Fruit fly (Drosophila melanogaster) whole organism, prepupa: ENCODE measurements around the gene fliI.
A peak's percentile ranks its signal among the peaks of the same experiment; 100 is the strongest.

ENCODE experiments used
- CG10631 ChIP-seq: fragments of 200-800 bp; sonication (Bioruptor generic); optimal IDR thresholded peaks from 2 replicates; lab custom pipeline; 2016; ENCODE audit warnings: missing biosample characterization, missing genetic modification characterization
- CG10669 ChIP-seq: fragments of 200-800 bp; sonication (Bioruptor generic); optimal IDR thresholded peaks from 3 replicates; lab custom pipeline; 2018; ENCODE audit warnings: missing biosample characterization, mild to moderate bottlenecking, missing genetic modification characterization, moderate library complexity
- CG11294 ChIP-seq: fragments of 200-800 bp; sonication (Bioruptor generic); IDR thresholded peaks from 2 replicates; pipeline ENCODE4 v1.3.6; 2022; ENCODE audit warnings: missing biosample characterization, missing genetic modification characterization
- CG11762 ChIP-seq: fragments of 200-800 bp; sonication (Bioruptor generic); optimal IDR thresholded peaks from 3 replicates; lab custom pipeline; 2016; ENCODE audit warnings: missing biosample characterization, missing genetic modification characterization; ENCODE audit not compliant: insufficient read depth
- CG11902 ChIP-seq: fragments of 200-800 bp; sonication (Bioruptor generic); optimal IDR thresholded peaks from 3 replicates; lab custom pipeline; 2016; ENCODE audit warnings: missing biosample characterization, missing genetic modification characterization
- CG15336 ChIP-seq: fragments of 200-800 bp; sonication (Bioruptor generic); IDR thresholded peaks from 2 replicates; pipeline ENCODE4 v1.3.6; 2022; ENCODE audit warnings: missing biosample characterization, missing genetic modification characterization
- CG16779 ChIP-seq: fragments of 200-800 bp; sonication (Bioruptor generic); optimal IDR thresholded peaks from 3 replicates; lab custom pipeline; 2017; ENCODE audit warnings: missing biosample characterization, mild to moderate bottlenecking, missing genetic modification characterization
- CG3032 ChIP-seq: fragments of 200-800 bp; optimal IDR thresholded peaks from 2 replicates; lab custom pipeline; 2019; ENCODE audit warnings: missing biosample characterization, mild to moderate bottlenecking, missing genetic modification characterization, moderate library complexity
- CG31627 ChIP-seq: fragments of 200-800 bp; sonication (Bioruptor generic); optimal IDR thresholded peaks from 3 replicates; lab custom pipeline; 2016; ENCODE audit warnings: missing biosample characterization, missing genetic modification characterization
- CG4318 ChIP-seq: fragments of 200-800 bp; sonication (Bioruptor generic); optimal IDR thresholded peaks from 3 replicates; lab custom pipeline; 2017; ENCODE audit warnings: missing biosample characterization, mild to moderate bottlenecking, missing genetic modification characterization
- CG6854 ChIP-seq: fragments of 200-800 bp; sonication (Bioruptor generic); optimal IDR thresholded peaks from 2 replicates; lab custom pipeline; 2017; ENCODE audit warnings: missing biosample characterization, mild to moderate bottlenecking, missing genetic modification characterization
- CG8119 ChIP-seq: fragments of 200-800 bp; sonication (Bioruptor generic); IDR thresholded peaks from 3 replicates; pipeline ENCODE4 v1.3.6; 2022; ENCODE audit warnings: missing biosample characterization, missing genetic modification characterization
- CG8319 ChIP-seq: fragments of 200-800 bp; sonication (Bioruptor generic); optimal IDR thresholded peaks from 3 replicates; lab custom pipeline; 2016; ENCODE audit warnings: missing biosample characterization, missing genetic modification characterization
- CG8632 ChIP-seq: fragments of 200-800 bp; sonication (Bioruptor generic); optimal IDR thresholded peaks from 3 replicates; lab custom pipeline; 2016; ENCODE audit warnings: missing biosample characterization, missing genetic modification characterization
- CG9139 ChIP-seq: fragments of 200-800 bp; sonication (Bioruptor generic); optimal IDR thresholded peaks from 3 replicates; lab custom pipeline; 2017; ENCODE audit warnings: missing biosample characterization, mild to moderate bottlenecking, missing genetic modification characterization
- Eip75B ChIP-seq: fragments of 200-800 bp; sonication (Bioruptor generic); optimal IDR thresholded peaks from 3 replicates; lab custom pipeline; 2016; ENCODE audit warnings: missing biosample characterization, missing genetic modification characterization
- Eip78C ChIP-seq: fragments of 200-800 bp; sonication (Bioruptor generic); peaks from one replicate; lab custom pipeline; 2016; ENCODE audit warnings: missing biosample characterization, missing genetic modification characterization
- Eip93F ChIP-seq: fragments of 200-800 bp; sonication (Bioruptor generic); optimal IDR thresholded peaks from 2 replicates; lab custom pipeline; 2016; ENCODE audit warnings: missing biosample characterization, mild to moderate bottlenecking, missing genetic modification characterization
- Ets21C ChIP-seq: fragments of 200-800 bp; sonication (Bioruptor generic); optimal IDR thresholded peaks from 3 replicates; lab custom pipeline; 2016; ENCODE audit warnings: missing biosample characterization, missing genetic modification characterization
- Gug ChIP-seq: fragments of 200-800 bp; sonication (Bioruptor generic); IDR thresholded peaks from 2 replicates; pipeline ENCODE4 v1.3.6; 2022; ENCODE audit warnings: missing biosample characterization, missing genetic modification characterization
- Hr39 ChIP-seq: fragments of 200-800 bp; sonication (Bioruptor generic); optimal IDR thresholded peaks from 2 replicates; lab custom pipeline; 2016; ENCODE audit warnings: missing biosample characterization, missing genetic modification characterization
- Hr4 ChIP-seq: fragments of 200-800 bp; sonication (Bioruptor generic); optimal IDR thresholded peaks from 3 replicates; lab custom pipeline; 2016; ENCODE audit warnings: missing biosample characterization, missing genetic modification characterization
- Met ChIP-seq: fragments of 200-800 bp; sonication (Bioruptor generic); optimal IDR thresholded peaks from 3 replicates; lab custom pipeline; 2016; ENCODE audit warnings: missing biosample characterization, missing genetic modification characterization
- OdsH ChIP-seq: fragments of 200-800 bp; sonication (Bioruptor generic); optimal IDR thresholded peaks from 3 replicates; lab custom pipeline; 2016; ENCODE audit warnings: missing biosample characterization, missing genetic modification characterization
- Smox ChIP-seq: fragments of 200-800 bp; sonication (Bioruptor generic); optimal IDR thresholded peaks from 3 replicates; lab custom pipeline; 2016; ENCODE audit warnings: missing biosample characterization, missing genetic modification characterization
- Sox102F ChIP-seq: fragments of 200-800 bp; sonication (Bioruptor generic); optimal IDR thresholded peaks from 2 replicates; lab custom pipeline; 2016; ENCODE audit warnings: missing biosample characterization, mild to moderate bottlenecking, missing genetic modification characterization
- Sox14 ChIP-seq: fragments of 200-800 bp; sonication (Bioruptor generic); optimal IDR thresholded peaks from 3 replicates; lab custom pipeline; 2016; ENCODE audit warnings: missing biosample characterization, missing genetic modification characterization
- Sox15 ChIP-seq: fragments of 200-800 bp; sonication (Bioruptor generic); optimal IDR thresholded peaks from 3 replicates; lab custom pipeline; 2016; ENCODE audit warnings: missing biosample characterization, missing genetic modification characterization
- achi ChIP-seq: fragments of 200-800 bp; sonication (Bioruptor generic); optimal IDR thresholded peaks from 3 replicates; lab custom pipeline; 2016; ENCODE audit warnings: missing biosample characterization, missing genetic modification characterization
- acj6 ChIP-seq: fragments of 200-800 bp; sonication (Bioruptor generic); optimal IDR thresholded peaks from 3 replicates; lab custom pipeline; 2016; ENCODE audit warnings: missing biosample characterization, missing genetic modification characterization
- cyc ChIP-seq: fragments of 200-800 bp; sonication (Bioruptor generic); optimal IDR thresholded peaks from 3 replicates; lab custom pipeline; 2016; ENCODE audit warnings: missing biosample characterization, missing genetic modification characterization
- dac ChIP-seq: fragments of 200-800 bp; sonication (Bioruptor generic); optimal IDR thresholded peaks from 2 replicates; lab custom pipeline; 2017; ENCODE audit warnings: missing biosample characterization, mild to moderate bottlenecking, missing genetic modification characterization
- dsx ChIP-seq: fragments of 200-800 bp; optimal IDR thresholded peaks from 3 replicates; lab custom pipeline; 2019; ENCODE audit warnings: missing biosample characterization, mild to moderate bottlenecking, missing genetic modification characterization, moderate library complexity; ENCODE audit not compliant: poor library complexity, severe bottlenecking
- eg ChIP-seq: fragments of 200-800 bp; sonication (Bioruptor generic); IDR thresholded peaks from 3 replicates; pipeline ENCODE4 v1.3.6; 2022; ENCODE audit warnings: missing biosample characterization, missing genetic modification characterization
- fd59A ChIP-seq: fragments of 200-800 bp; sonication (Bioruptor generic); optimal IDR thresholded peaks from 2 replicates; lab custom pipeline; 2017; ENCODE audit warnings: missing biosample characterization, mild to moderate bottlenecking, missing genetic modification characterization, missing genetic modification reagents
- fd85E ChIP-seq: fragments of 200-800 bp; sonication (Bioruptor generic); optimal IDR thresholded peaks from 3 replicates; lab custom pipeline; 2016; ENCODE audit warnings: missing biosample characterization, missing genetic modification characterization
- lz ChIP-seq: fragments of 200-800 bp; sonication (Bioruptor generic); optimal IDR thresholded peaks from 3 replicates; lab custom pipeline; 2016; ENCODE audit warnings: missing biosample characterization, missing genetic modification characterization
- pdm3 ChIP-seq: fragments of 200-800 bp; sonication (Bioruptor generic); optimal IDR thresholded peaks from 3 replicates; lab custom pipeline; 2016; ENCODE audit warnings: missing biosample characterization, missing genetic modification characterization
- salr ChIP-seq, 2 experiments: fragments of 200-800 bp; sonication (Bioruptor generic); optimal IDR thresholded peaks; 3 replicates each; lab custom pipeline; 2016 to 2018; ENCODE audit warnings: missing biosample characterization in 2 of 2, missing genetic modification characterization in 2 of 2, mild to moderate bottlenecking in 1 of 2
- ss ChIP-seq, 2 experiments: fragments of 200-800 bp; sonication (Bioruptor generic); optimal IDR thresholded peaks; 2 replicates in 1 of 2; 3 replicates in 1 of 2; lab custom pipeline; 2017 to 2018; ENCODE audit warnings: mild to moderate bottlenecking in 2 of 2, missing biosample characterization in 2 of 2, missing genetic modification characterization in 2 of 2, moderate library complexity in 1 of 2
- svp ChIP-seq: fragments of 200-800 bp; sonication (Bioruptor generic); peaks from one replicate; lab custom pipeline; 2016; ENCODE audit warnings: missing biosample characterization, missing genetic modification characterization
- topi ChIP-seq: fragments of 200-800 bp; sonication (Bioruptor generic); optimal IDR thresholded peaks from 3 replicates; lab custom pipeline; 2016; ENCODE audit warnings: missing biosample characterization, missing genetic modification characterization
- vri ChIP-seq: fragments of 200-800 bp; sonication (Bioruptor generic); optimal IDR thresholded peaks from 3 replicates; lab custom pipeline; 2016; ENCODE audit warnings: missing biosample characterization, mild to moderate bottlenecking, missing genetic modification characterization

The fliI gene

dm6 chrX:21349800-21350309 lies 10.3 kb downstream of the fliI start, which contains the start of the genes peng and sol (continued):
- TF ChIP-seq pdm3 (GFP tag; lab: Kevin White, UChicago), result peak; percentile 86
- peak; percentile 71 for TF ChIP-seq acj6 (GFP tag; lab: Kevin White, UChicago)
- peak; percentile 49 for TF ChIP-seq CG11902 (GFP tag; lab: Kevin White, UChicago)
- no peak for TF ChIP-seq CG9139 (GFP tag; lab: Kevin White, UChicago)
- no peak for TF ChIP-seq OdsH (GFP tag; lab: Kevin White, UChicago)
- TF ChIP-seq lz (GFP tag; lab: Kevin White, UChicago), result peak; percentile 84
- peak; percentile 87 for TF ChIP-seq Hr39
- TF ChIP-seq topi (GFP tag; lab: Kevin White, UChicago), result peak; percentile 79
- peak; percentile 52 for TF ChIP-seq fd59A (GFP tag; lab: Kevin White, UChicago)
- peak; percentile 93 for TF ChIP-seq Eip78C (GFP tag; lab: Kevin White, UChicago)
- TF ChIP-seq CG8632, result peak; percentile 70
- TF ChIP-seq Gug (GFP tag; lab: Robert Waterston, UW), result peak; percentile 53; the same call in 1 of the 2 replicates
- peak; percentile 91 for TF ChIP-seq svp
- TF ChIP-seq Sox14 (GFP tag; lab: Kevin White, UChicago), result peak; percentile 75
- TF ChIP-seq dsx (GFP tag; lab: Kevin White, UChicago), result peak; percentile 67
- TF ChIP-seq Sox15, result peak; percentile 61
- no peak for TF ChIP-seq CG16779
- peak; percentile 81 for TF ChIP-seq Met (GFP tag; lab: Kevin White, UChicago)
- peak; percentile 23; the same call in 1 of the 2 replicates for TF ChIP-seq CG11294
- TF ChIP-seq fd85E, result no peak
- peak; percentile 75 for TF ChIP-seq cyc (GFP tag; lab: Kevin White, UChicago)
- TF ChIP-seq achi (GFP tag; lab: Kevin White, UChicago), result peak; percentile 70
- TF ChIP-seq dac (GFP tag; lab: Kevin White, UChicago), result peak; percentile 50

DNA sequence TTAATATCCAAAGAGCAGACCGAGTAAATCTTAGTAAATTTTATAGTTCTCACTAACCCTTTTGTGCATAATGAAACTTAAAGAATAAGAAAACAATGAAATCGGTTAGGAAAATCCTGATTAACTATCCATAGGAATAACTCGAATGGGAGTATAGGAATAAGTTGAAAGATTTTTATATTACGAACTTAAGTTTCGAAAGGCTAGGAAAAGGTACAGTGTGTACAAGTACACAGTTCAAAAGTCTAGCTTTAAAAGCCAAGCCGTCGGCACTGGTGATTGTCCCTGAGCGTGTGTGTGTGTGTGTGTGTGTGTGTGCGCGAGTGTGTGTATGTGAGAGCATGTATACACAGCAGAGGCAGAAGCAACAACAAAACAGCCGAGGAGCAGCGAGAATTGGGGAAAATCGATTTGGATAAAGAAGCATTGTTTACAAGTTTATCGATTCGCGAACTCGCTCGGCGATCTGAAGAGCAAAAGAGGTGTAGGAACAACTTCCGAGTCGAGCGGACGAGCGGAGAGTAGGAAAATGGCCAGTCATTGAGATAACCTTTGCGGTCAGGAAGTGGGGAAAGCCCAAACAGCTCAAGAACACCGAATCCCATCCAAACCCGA lies 11.8 kb downstream of the fliI start:
- TF ChIP-seq svp (peak; percentile 43), lz (GFP tag; lab: Kevin White, UChicago) (peak; percentile 19), CG10669 (GFP tag; lab: Kevin White, UChicago) (no peak), Eip78C (GFP tag; lab: Kevin White, UChicago) (peak; percentile 58)

- TF ChIP-seq vri, result peak; percentile 31
- no peak for TF ChIP-seq eg
- TF ChIP-seq, all 60 proteins: peak for 1
Observed at dm6 chrX:21353541-21353940, 14.0 kb downstream of the fliI start.

DNA sequence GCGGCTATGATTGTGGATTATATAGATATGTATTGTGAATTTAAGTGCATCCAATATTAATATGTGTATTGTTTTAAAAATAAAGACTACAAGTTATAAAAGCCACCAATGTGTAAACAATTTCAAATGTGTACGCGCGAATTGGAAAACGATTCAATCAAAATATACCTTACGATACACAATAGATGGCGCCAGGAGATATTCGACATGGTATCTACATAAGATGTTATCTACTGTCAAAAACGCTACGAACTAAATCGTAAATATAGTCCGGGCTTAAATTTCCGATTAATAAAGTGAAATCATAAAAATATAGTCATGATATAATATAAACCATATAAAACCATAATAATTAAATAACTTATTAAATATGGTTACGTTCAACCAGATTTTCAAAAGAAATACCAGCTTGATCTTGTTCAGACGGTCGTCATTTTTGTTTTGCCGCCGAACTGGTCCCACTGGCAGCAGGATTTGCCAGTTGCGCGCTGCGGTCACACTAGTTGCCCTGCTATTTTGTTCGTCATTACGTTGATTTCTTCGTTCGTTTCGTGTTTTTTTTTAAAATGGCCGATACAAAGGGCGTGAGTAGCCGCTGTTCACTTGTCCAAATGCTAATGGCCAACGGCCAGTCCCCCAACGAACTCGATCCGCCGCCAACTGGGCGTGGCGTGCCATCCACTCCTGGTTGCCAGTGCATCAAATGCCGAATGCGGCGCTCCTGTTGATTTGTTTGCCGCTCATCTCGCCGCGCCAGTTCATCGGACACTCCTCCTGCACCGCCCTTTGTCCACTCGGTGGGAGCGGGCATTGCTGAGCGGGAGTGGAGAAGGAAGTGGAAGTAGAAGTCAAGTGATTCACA lies 18.5 kb downstream of the fliI start, which contains the start of gene Septin1:
TSS of gene Septin1 (plus strand) at position 477 of the 862 bp plus-strand sequence.
- TF ChIP-seq CG6854 (GFP tag; lab: Kevin White, UChicago), result peak; percentile 49
- no peak for TF ChIP-seq CG31627 (GFP tag; lab: Kevin White, UChicago)
- no peak for TF ChIP-seq Smox (GFP tag; lab: Kevin White, UChicago)
- TF ChIP-seq Gug (GFP tag; lab: Robert Waterston, UW), result no peak
- no peak for TF ChIP-seq Hr4
- TF ChIP-seq Sox102F (GFP tag; lab: Kevin White, UChicago), result no peak
- no peak for TF ChIP-seq CG4318 (GFP tag; lab: Kevin White, UChicago)
- no peak for TF ChIP-seq CG8632
- TF ChIP-seq CG15336 (GFP tag; lab: Robert Waterston, UW), result 0 out of 2 replicates have a peak, but pooled peaks have one; percentile 16
- no peak for TF ChIP-seq fd59A (GFP tag; lab: Kevin White, UChicago)
- TF ChIP-seq Met (GFP tag; lab: Kevin White, UChicago), result no peak
- TF ChIP-seq salr (GFP tag; optimal IDR thresholded peaks at IDR 0.05; lab: Kevin White, UChicago), result no peak
- no peak for TF ChIP-seq Ets21C (GFP tag; lab: Kevin White, UChicago)
- TF ChIP-seq eg, result no peak
- TF ChIP-seq cyc (GFP tag; lab: Kevin White, UChicago), result no peak
- TF ChIP-seq Eip93F (GFP tag; lab: Kevin White, UChicago), result no peak
- TF ChIP-seq CG10631 (GFP tag; lab: Kevin White, UChicago), result no peak
- TF ChIP-seq Eip78C (GFP tag; lab: Kevin White, UChicago), result peak; percentile 64
- TF ChIP-seq CG11762 (GFP tag; lab: Kevin White, UChicago), result no peak
- peak; percentile 87 for TF ChIP-seq Sox14 (GFP tag; lab: Kevin White, UChicago)
- TF ChIP-seq CG8319 (GFP tag; lab: Kevin White, UChicago), result no peak
- TF ChIP-seq Eip75B (GFP tag; lab: Kevin White, UChicago), result no peak
- TF ChIP-seq Hr39, result no peak
- no peak for TF ChIP-seq ss (GFP tag; optimal IDR thresholded peaks at IDR 0.05; lab: Kevin White, UChicago)
- no peak for TF ChIP-seq CG8119 (GFP tag; lab: Robert Waterston, UW)
- TF ChIP-seq CG3032 (tag; lab: Kevin White, UChicago), result no peak
